Fruit fly (Drosophila melanogaster): Measurements from ENCODE around the gene CG4669.

Gene CG4669

dm6 chr3L:5186807-5187571 lies 47.3 kb upstream of the CG4669 start:
- TF ChIP-seq CG9705 (GFP tag; optimal IDR thresholded peaks at IDR 0.05) (no peak), CrebA (GFP tag; optimal IDR thresholded peaks at IDR 0.05; ENCODE audit: borderline replicate concordance) (no peak), Vsx2 (GFP tag; optimal IDR thresholded peaks at IDR 0.05; ENCODE audit: partially characterized antibody) (no peak), HLH106 (tag; optimal IDR thresholded peaks at IDR 0.05) (peak; percentile 70), Hnf4 (GFP tag; optimal IDR thresholded peaks at IDR 0.05) (peak; percentile 75), Myc (optimal IDR thresholded peaks at IDR 0.05) (no peak), brk (GFP tag; optimal IDR thresholded peaks at IDR 0.05) (no peak), Abd-B (GFP tag; optimal IDR thresholded peaks at IDR 0.05) (no peak), CG32264 (GFP tag; optimal IDR thresholded peaks at IDR 0.05) (peak; percentile 58), sage (GFP tag; optimal IDR thresholded peaks at IDR 0.05) (peak; percentile 56), Hr78 (GFP tag; optimal IDR thresholded peaks at IDR 0.05) (no peak), Mio (GFP tag; optimal IDR thresholded peaks at IDR 0.05) (no peak), dl (GFP tag; optimal IDR thresholded peaks at IDR 0.05; ENCODE audit: insufficient read depth in 1 of 2, partially characterized antibody in 2 of 2) (no peak), lola (GFP tag; optimal IDR thresholded peaks at IDR 0.05) (no peak), rgr (GFP tag; optimal IDR thresholded peaks at IDR 0.05) (peak; percentile 89), h (GFP tag; optimal IDR thresholded peaks at IDR 0.05) (peak; percentile 85), psq (GFP tag; optimal IDR thresholded peaks at IDR 0.05) (peak; percentile 63), jim (GFP tag; optimal IDR thresholded peaks at IDR 0.05) (no peak), Dif (GFP tag; optimal IDR thresholded peaks at IDR 0.05; ENCODE audit: partially characterized antibody) (no peak), sv (GFP tag; optimal IDR thresholded peaks at IDR 0.05) (peak; percentile 81), Jra (GFP tag; optimal IDR thresholded peaks at IDR 0.05) (peak; percentile 41), usp (GFP tag; optimal IDR thresholded peaks at IDR 0.05) (no peak), Hr83 (GFP tag; optimal IDR thresholded peaks at IDR 0.05; ENCODE audit: poor library complexity, severe bottlenecking) (no peak), tai (GFP tag; optimal IDR thresholded peaks at IDR 0.05) (peak; percentile 63), dsf (GFP tag; optimal IDR thresholded peaks at IDR 0.05; ENCODE audit: borderline replicate concordance) (no peak), Dfd (GFP tag; optimal IDR thresholded peaks at IDR 0.05) (no peak), br (GFP tag; optimal IDR thresholded peaks at IDR 0.05) (peak; percentile 78), fru (GFP tag; optimal IDR thresholded peaks at IDR 0.05) (peak; percentile 87), foxo (GFP tag; optimal IDR thresholded peaks at IDR 0.05) (peak in 1 of 2 experiments; percentile 87), Rel (GFP tag; optimal IDR thresholded peaks at IDR 0.05) (peak; percentile 3), Rel (tag; optimal IDR thresholded peaks at IDR 0.05) (peak; percentile 77), dmrt93B (GFP tag; optimal IDR thresholded peaks at IDR 0.05) (peak; percentile 63), woc (GFP tag; optimal IDR thresholded peaks at IDR 0.05) (peak; percentile 41), pan (optimal IDR thresholded peaks at IDR 0.05) (no peak), GATAd (GFP tag; optimal IDR thresholded peaks at IDR 0.05) (no peak), OdsH (GFP tag; optimal IDR thresholded peaks at IDR 0.05) (peak; percentile 81), N (GFP tag; optimal IDR thresholded peaks at IDR 0.05) (no peak), Sp1 (GFP tag; optimal IDR thresholded peaks at IDR 0.05) (peak; percentile 57), ey (GFP tag; optimal IDR thresholded peaks at IDR 0.05) (peak; percentile 85)

- TF ChIP-seq Vsx2 (GFP tag; optimal IDR thresholded peaks at IDR 0.05; ENCODE audit: partially characterized antibody) (no peak), tai (GFP tag; optimal IDR thresholded peaks at IDR 0.05) (peak; percentile 9), ey (GFP tag; optimal IDR thresholded peaks at IDR 0.05) (peak; percentile 31), Hr83 (GFP tag; optimal IDR thresholded peaks at IDR 0.05; ENCODE audit: poor library complexity, severe bottlenecking) (no peak), Sp1 (GFP tag; optimal IDR thresholded peaks at IDR 0.05) (no peak), OdsH (GFP tag; optimal IDR thresholded peaks at IDR 0.05) (peak; percentile 11), rgr (GFP tag; optimal IDR thresholded peaks at IDR 0.05) (peak; percentile 31), h (GFP tag; optimal IDR thresholded peaks at IDR 0.05) (peak; percentile 19)
These were observed 46.7 kb upstream of the CG4669 start for dm6 chr3L:5187572-5187934.

Measured in whole organism, wandering third instar larva.